Fruit fly (Drosophila melanogaster) whole organism, prepupa: Measurements from ENCODE around the gene Srx.

Source experiments
- Blimp-1 ChIP-seq: fragments of 200-800 bp; sonication (Bioruptor generic); optimal IDR thresholded peaks from 3 replicates; lab custom pipeline; 2017; ENCODE audit warnings: missing biosample characterization, missing genetic modification characterization, mild to moderate bottlenecking, moderate library complexity, missing genetic modification reagents
- CG1621 ChIP-seq: fragments of 200-800 bp; sonication (Bioruptor generic); optimal IDR thresholded peaks from 3 replicates; lab custom pipeline; 2018; ENCODE audit warnings: missing biosample characterization, mild to moderate bottlenecking, missing genetic modification characterization
- CG3032 ChIP-seq: fragments of 200-800 bp; optimal IDR thresholded peaks from 2 replicates; lab custom pipeline; 2019; ENCODE audit warnings: missing biosample characterization, mild to moderate bottlenecking, missing genetic modification characterization, moderate library complexity
- CG6808 ChIP-seq: fragments of 200-800 bp; sonication (Bioruptor generic); optimal IDR thresholded peaks from 3 replicates; lab custom pipeline; 2017; ENCODE audit warnings: missing biosample characterization, missing genetic modification characterization, mild to moderate bottlenecking, moderate library complexity, missing genetic modification reagents
- CG8119 ChIP-seq: fragments of 200-800 bp; sonication (Bioruptor generic); IDR thresholded peaks from 3 replicates; pipeline ENCODE4 v1.3.6; 2022; ENCODE audit warnings: missing biosample characterization, missing genetic modification characterization
- CG8632 ChIP-seq: fragments of 200-800 bp; sonication (Bioruptor generic); optimal IDR thresholded peaks from 3 replicates; lab custom pipeline; 2016; ENCODE audit warnings: missing biosample characterization, missing genetic modification characterization
- Ets96B ChIP-seq: fragments of 200-800 bp; optimal IDR thresholded peaks from 2 replicates; lab custom pipeline; 2019; ENCODE audit warnings: missing biosample characterization, mild to moderate bottlenecking, missing genetic modification characterization, moderate library complexity
- Lpt ChIP-seq: fragments of 200-800 bp; sonication (Bioruptor generic); optimal IDR thresholded peaks from 3 replicates; lab custom pipeline; 2016; ENCODE audit warnings: missing biosample characterization, missing genetic modification characterization
- Sox102F ChIP-seq: fragments of 200-800 bp; sonication (Bioruptor generic); optimal IDR thresholded peaks from 2 replicates; lab custom pipeline; 2016; ENCODE audit warnings: missing biosample characterization, mild to moderate bottlenecking, missing genetic modification characterization
- Sox14 ChIP-seq: fragments of 200-800 bp; sonication (Bioruptor generic); optimal IDR thresholded peaks from 3 replicates; lab custom pipeline; 2016; ENCODE audit warnings: missing biosample characterization, missing genetic modification characterization
- eg ChIP-seq: fragments of 200-800 bp; sonication (Bioruptor generic); IDR thresholded peaks from 3 replicates; pipeline ENCODE4 v1.3.6; 2022; ENCODE audit warnings: missing biosample characterization, missing genetic modification characterization
- fd59A ChIP-seq: fragments of 200-800 bp; sonication (Bioruptor generic); optimal IDR thresholded peaks from 2 replicates; lab custom pipeline; 2017; ENCODE audit warnings: missing biosample characterization, mild to moderate bottlenecking, missing genetic modification characterization, missing genetic modification reagents
- fd85E ChIP-seq: fragments of 200-800 bp; sonication (Bioruptor generic); optimal IDR thresholded peaks from 3 replicates; lab custom pipeline; 2016; ENCODE audit warnings: missing biosample characterization, missing genetic modification characterization
- ss ChIP-seq, 2 experiments: fragments of 200-800 bp; sonication (Bioruptor generic); optimal IDR thresholded peaks; 2 replicates in 1 of 2; 3 replicates in 1 of 2; lab custom pipeline; 2017 to 2018; ENCODE audit warnings: mild to moderate bottlenecking in 2 of 2, missing biosample characterization in 2 of 2, missing genetic modification characterization in 2 of 2, moderate library complexity in 1 of 2

- no peak for TF ChIP-seq Blimp-1 (GFP tag; lab: Kevin White, UChicago)
- no peak for TF ChIP-seq CG8632
- no peak for TF ChIP-seq CG3032
- TF ChIP-seq fd85E (GFP tag; lab: Kevin White, UChicago): no peak
- no peak for TF ChIP-seq Lpt (GFP tag; lab: Kevin White, UChicago)
- TF ChIP-seq Ets96B (tag; lab: Kevin White, UChicago): no peak
- no peak for TF ChIP-seq fd59A (GFP tag; lab: Kevin White, UChicago)
- no peak for TF ChIP-seq ss (GFP tag; optimal IDR thresholded peaks at IDR 0.05; lab: Kevin White, UChicago)
- TF ChIP-seq eg: no peak
- no peak for TF ChIP-seq Sox102F (GFP tag; lab: Kevin White, UChicago)
- TF ChIP-seq CG8119 (GFP tag; lab: Robert Waterston, UW): no peak
- TF ChIP-seq Sox14 (GFP tag; lab: Kevin White, UChicago): no peak
- no peak for TF ChIP-seq CG6808 (GFP tag; lab: Kevin White, UChicago)
- no peak for TF ChIP-seq CG1621 (tag; lab: Kevin White, UChicago)
Observed at dm6 chrX:17883418-17883817, 26.6 kb downstream of the Srx start, which contains the start of gene CG12985.
